Fruit fly (Drosophila melanogaster) whole organism, prepupa: ENCODE measurements around the gene SkpD.

Experiments
- CG11294 ChIP-seq: fragments of 200-800 bp; sonication (Bioruptor generic); IDR thresholded peaks from 2 replicates; pipeline ENCODE4 v1.3.6; 2022; ENCODE audit warnings: missing biosample characterization, missing genetic modification characterization
- CG11902 ChIP-seq: fragments of 200-800 bp; sonication (Bioruptor generic); optimal IDR thresholded peaks from 3 replicates; lab custom pipeline; 2016; ENCODE audit warnings: missing biosample characterization, missing genetic modification characterization
- CG15336 ChIP-seq: fragments of 200-800 bp; sonication (Bioruptor generic); IDR thresholded peaks from 2 replicates; pipeline ENCODE4 v1.3.6; 2022; ENCODE audit warnings: missing biosample characterization, missing genetic modification characterization
- CG1621 ChIP-seq: fragments of 200-800 bp; sonication (Bioruptor generic); optimal IDR thresholded peaks from 3 replicates; lab custom pipeline; 2018; ENCODE audit warnings: missing biosample characterization, mild to moderate bottlenecking, missing genetic modification characterization
- CG32006 ChIP-seq: fragments of 200-800 bp; sonication (Bioruptor generic); optimal IDR thresholded peaks from 3 replicates; lab custom pipeline; 2017; ENCODE audit warnings: missing biosample characterization, mild to moderate bottlenecking, missing genetic modification characterization
- CG6276 ChIP-seq: fragments of 200-800 bp; sonication (Bioruptor generic); optimal IDR thresholded peaks from 2 replicates; lab custom pipeline; 2017; ENCODE audit warnings: missing biosample characterization, mild to moderate bottlenecking, missing genetic modification characterization
- CG6854 ChIP-seq: fragments of 200-800 bp; sonication (Bioruptor generic); optimal IDR thresholded peaks from 2 replicates; lab custom pipeline; 2017; ENCODE audit warnings: missing biosample characterization, mild to moderate bottlenecking, missing genetic modification characterization
- CG7368 ChIP-seq: fragments of 200-800 bp; sonication (Bioruptor generic); optimal IDR thresholded peaks from 3 replicates; lab custom pipeline; 2016; ENCODE audit warnings: missing biosample characterization, missing genetic modification characterization
- CG8319 ChIP-seq: fragments of 200-800 bp; sonication (Bioruptor generic); optimal IDR thresholded peaks from 3 replicates; lab custom pipeline; 2016; ENCODE audit warnings: missing biosample characterization, missing genetic modification characterization
- CG8632 ChIP-seq: fragments of 200-800 bp; sonication (Bioruptor generic); optimal IDR thresholded peaks from 3 replicates; lab custom pipeline; 2016; ENCODE audit warnings: missing biosample characterization, missing genetic modification characterization
- CG9139 ChIP-seq: fragments of 200-800 bp; sonication (Bioruptor generic); optimal IDR thresholded peaks from 3 replicates; lab custom pipeline; 2017; ENCODE audit warnings: missing biosample characterization, mild to moderate bottlenecking, missing genetic modification characterization
- Eip75B ChIP-seq: fragments of 200-800 bp; sonication (Bioruptor generic); optimal IDR thresholded peaks from 3 replicates; lab custom pipeline; 2016; ENCODE audit warnings: missing biosample characterization, missing genetic modification characterization
- Eip78C ChIP-seq: fragments of 200-800 bp; sonication (Bioruptor generic); peaks from one replicate; lab custom pipeline; 2016; ENCODE audit warnings: missing biosample characterization, missing genetic modification characterization
- Eip93F ChIP-seq: fragments of 200-800 bp; sonication (Bioruptor generic); optimal IDR thresholded peaks from 2 replicates; lab custom pipeline; 2016; ENCODE audit warnings: missing biosample characterization, mild to moderate bottlenecking, missing genetic modification characterization
- Ets96B ChIP-seq: fragments of 200-800 bp; optimal IDR thresholded peaks from 2 replicates; lab custom pipeline; 2019; ENCODE audit warnings: missing biosample characterization, mild to moderate bottlenecking, missing genetic modification characterization, moderate library complexity
- Gug ChIP-seq: fragments of 200-800 bp; sonication (Bioruptor generic); IDR thresholded peaks from 2 replicates; pipeline ENCODE4 v1.3.6; 2022; ENCODE audit warnings: missing biosample characterization, missing genetic modification characterization
- Hr39 ChIP-seq: fragments of 200-800 bp; sonication (Bioruptor generic); optimal IDR thresholded peaks from 2 replicates; lab custom pipeline; 2016; ENCODE audit warnings: missing biosample characterization, missing genetic modification characterization
- Hr4 ChIP-seq: fragments of 200-800 bp; sonication (Bioruptor generic); optimal IDR thresholded peaks from 3 replicates; lab custom pipeline; 2016; ENCODE audit warnings: missing biosample characterization, missing genetic modification characterization
- Smox ChIP-seq: fragments of 200-800 bp; sonication (Bioruptor generic); optimal IDR thresholded peaks from 3 replicates; lab custom pipeline; 2016; ENCODE audit warnings: missing biosample characterization, missing genetic modification characterization
- Sox102F ChIP-seq: fragments of 200-800 bp; sonication (Bioruptor generic); optimal IDR thresholded peaks from 2 replicates; lab custom pipeline; 2016; ENCODE audit warnings: missing biosample characterization, mild to moderate bottlenecking, missing genetic modification characterization
- Sox15 ChIP-seq: fragments of 200-800 bp; sonication (Bioruptor generic); optimal IDR thresholded peaks from 3 replicates; lab custom pipeline; 2016; ENCODE audit warnings: missing biosample characterization, missing genetic modification characterization
- acj6 ChIP-seq: fragments of 200-800 bp; sonication (Bioruptor generic); optimal IDR thresholded peaks from 3 replicates; lab custom pipeline; 2016; ENCODE audit warnings: missing biosample characterization, missing genetic modification characterization
- dac ChIP-seq: fragments of 200-800 bp; sonication (Bioruptor generic); optimal IDR thresholded peaks from 2 replicates; lab custom pipeline; 2017; ENCODE audit warnings: missing biosample characterization, mild to moderate bottlenecking, missing genetic modification characterization
- dsx ChIP-seq: fragments of 200-800 bp; optimal IDR thresholded peaks from 3 replicates; lab custom pipeline; 2019; ENCODE audit warnings: missing biosample characterization, mild to moderate bottlenecking, missing genetic modification characterization, moderate library complexity; ENCODE audit not compliant: poor library complexity, severe bottlenecking
- eg ChIP-seq: fragments of 200-800 bp; sonication (Bioruptor generic); IDR thresholded peaks from 3 replicates; pipeline ENCODE4 v1.3.6; 2022; ENCODE audit warnings: missing biosample characterization, missing genetic modification characterization
- esn ChIP-seq: fragments of 200-800 bp; sonication (Bioruptor generic); optimal IDR thresholded peaks from 2 replicates; lab custom pipeline; 2016; ENCODE audit warnings: missing biosample characterization, mild to moderate bottlenecking, missing genetic modification characterization, moderate library complexity
- fd59A ChIP-seq: fragments of 200-800 bp; sonication (Bioruptor generic); optimal IDR thresholded peaks from 2 replicates; lab custom pipeline; 2017; ENCODE audit warnings: missing biosample characterization, mild to moderate bottlenecking, missing genetic modification characterization, missing genetic modification reagents
- fd85E ChIP-seq: fragments of 200-800 bp; sonication (Bioruptor generic); optimal IDR thresholded peaks from 3 replicates; lab custom pipeline; 2016; ENCODE audit warnings: missing biosample characterization, missing genetic modification characterization
- fkh ChIP-seq: fragments of 200-800 bp; sonication (Bioruptor generic); optimal IDR thresholded peaks from 3 replicates; lab custom pipeline; 2017; ENCODE audit warnings: missing biosample characterization, mild to moderate bottlenecking, missing genetic modification characterization, moderate library complexity
- lz ChIP-seq: fragments of 200-800 bp; sonication (Bioruptor generic); optimal IDR thresholded peaks from 3 replicates; lab custom pipeline; 2016; ENCODE audit warnings: missing biosample characterization, missing genetic modification characterization
- pdm3 ChIP-seq: fragments of 200-800 bp; sonication (Bioruptor generic); optimal IDR thresholded peaks from 3 replicates; lab custom pipeline; 2016; ENCODE audit warnings: missing biosample characterization, missing genetic modification characterization
- salr ChIP-seq, 2 experiments: fragments of 200-800 bp; sonication (Bioruptor generic); optimal IDR thresholded peaks; 3 replicates each; lab custom pipeline; 2016 to 2018; ENCODE audit warnings: missing biosample characterization in 2 of 2, missing genetic modification characterization in 2 of 2, mild to moderate bottlenecking in 1 of 2
- spab ChIP-seq: fragments of 200-800 bp; sonication (Bioruptor generic); optimal IDR thresholded peaks from 2 replicates; lab custom pipeline; 2017; ENCODE audit warnings: missing biosample characterization, mild to moderate bottlenecking, missing genetic modification characterization, missing genetic modification reagents
- svp ChIP-seq: fragments of 200-800 bp; sonication (Bioruptor generic); peaks from one replicate; lab custom pipeline; 2016; ENCODE audit warnings: missing biosample characterization, missing genetic modification characterization
- topi ChIP-seq: fragments of 200-800 bp; sonication (Bioruptor generic); optimal IDR thresholded peaks from 3 replicates; lab custom pipeline; 2016; ENCODE audit warnings: missing biosample characterization, missing genetic modification characterization

Gene SkpD

DNA sequence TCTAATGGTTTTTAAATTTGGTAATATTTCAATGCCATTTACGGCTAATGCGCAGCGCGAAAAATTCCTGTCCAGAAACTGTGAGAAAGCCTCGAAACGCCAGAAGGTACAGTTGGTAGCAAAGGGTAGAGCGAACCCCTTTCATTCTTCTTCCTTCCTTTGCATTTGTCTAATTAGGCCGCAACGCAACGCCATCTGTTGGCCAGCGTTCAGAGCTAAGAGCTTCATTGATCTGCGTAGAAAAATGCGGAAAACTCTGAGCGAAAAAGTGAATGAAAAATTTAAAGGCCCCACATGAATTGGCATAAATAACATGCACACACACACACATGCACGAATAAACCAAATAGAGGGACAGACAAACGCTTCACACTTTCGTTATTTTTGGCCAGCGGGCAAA is 1.5 kb upstream of the SkpD start:
- TF ChIP-seq CG32006 (GFP tag; lab: Kevin White, UChicago) (no peak), CG15336 (GFP tag; lab: Robert Waterston, UW) (no peak), esn (GFP tag; lab: Kevin White, UChicago) (no peak), Hr4 (GFP tag; lab: Kevin White, UChicago) (no peak), fkh (no peak), CG7368 (GFP tag; lab: Kevin White, UChicago) (no peak), acj6 (GFP tag; lab: Kevin White, UChicago) (no peak), svp (GFP tag; lab: Kevin White, UChicago) (no peak), topi (GFP tag; lab: Kevin White, UChicago) (no peak), CG11294 (GFP tag; lab: Robert Waterston, UW) (no peak), CG9139 (GFP tag; lab: Kevin White, UChicago) (no peak), CG11902 (GFP tag; lab: Kevin White, UChicago) (no peak), eg (GFP tag; lab: Robert Waterston, UW) (no peak), Ets96B (tag; lab: Kevin White, UChicago) (no peak)

DNA sequence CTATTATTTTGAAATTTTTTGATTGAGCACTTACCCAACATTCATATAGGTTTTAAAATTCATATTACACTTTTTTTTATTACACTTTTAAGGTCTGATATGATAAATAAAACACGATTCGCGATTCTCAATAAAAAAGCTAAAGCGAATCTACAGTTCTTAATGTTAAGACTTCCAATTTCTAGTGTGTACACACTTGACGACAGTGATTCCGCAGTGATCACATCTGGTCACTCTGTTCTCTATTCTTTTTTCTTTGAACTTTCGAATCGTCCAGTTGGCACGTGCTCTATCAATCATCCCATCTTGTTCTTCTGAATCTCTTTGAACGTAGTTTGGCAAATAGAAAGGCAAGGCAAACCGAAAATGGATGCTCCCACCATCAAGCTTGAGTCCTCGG is 3.2 kb downstream of the SkpD start, which contains the start of gene SkpC:
Gene SkpC (plus strand): TSS at position 301 of the 400 bp plus-strand sequence.
- no peak for TF ChIP-seq fd59A (GFP tag; lab: Kevin White, UChicago)
- no peak for TF ChIP-seq fkh
- no peak for TF ChIP-seq CG1621
- no peak for TF ChIP-seq CG6276 (GFP tag; lab: Kevin White, UChicago)
- no peak for TF ChIP-seq CG8319
- no peak for TF ChIP-seq CG8632 (GFP tag; lab: Kevin White, UChicago)
- no peak for TF ChIP-seq pdm3 (GFP tag; lab: Kevin White, UChicago)
- no peak for TF ChIP-seq Smox (GFP tag; lab: Kevin White, UChicago)
- TF ChIP-seq spab (GFP tag; lab: Kevin White, UChicago), result no peak
- TF ChIP-seq Sox102F (GFP tag; lab: Kevin White, UChicago), result no peak
- no peak for TF ChIP-seq Eip78C (GFP tag; lab: Kevin White, UChicago)
- no peak for TF ChIP-seq CG7368 (GFP tag; lab: Kevin White, UChicago)
- TF ChIP-seq acj6 (GFP tag; lab: Kevin White, UChicago), result no peak
- TF ChIP-seq lz (GFP tag; lab: Kevin White, UChicago), result no peak
- no peak for TF ChIP-seq Gug (GFP tag; lab: Robert Waterston, UW)
- TF ChIP-seq Hr39 (GFP tag; lab: Kevin White, UChicago), result no peak
- no peak for TF ChIP-seq Sox15 (GFP tag; lab: Kevin White, UChicago)

- TF ChIP-seq fd59A (GFP tag; lab: Kevin White, UChicago) (no peak), Eip93F (GFP tag; lab: Kevin White, UChicago) (no peak), Sox102F (GFP tag; lab: Kevin White, UChicago) (no peak), Eip75B (GFP tag; lab: Kevin White, UChicago) (no peak), CG1621 (no peak), dac (GFP tag; lab: Kevin White, UChicago) (no peak), fkh (no peak)
Observed at dm6 chrX:19818617-19819016, 6.1 kb downstream of the SkpD start.

DNA sequence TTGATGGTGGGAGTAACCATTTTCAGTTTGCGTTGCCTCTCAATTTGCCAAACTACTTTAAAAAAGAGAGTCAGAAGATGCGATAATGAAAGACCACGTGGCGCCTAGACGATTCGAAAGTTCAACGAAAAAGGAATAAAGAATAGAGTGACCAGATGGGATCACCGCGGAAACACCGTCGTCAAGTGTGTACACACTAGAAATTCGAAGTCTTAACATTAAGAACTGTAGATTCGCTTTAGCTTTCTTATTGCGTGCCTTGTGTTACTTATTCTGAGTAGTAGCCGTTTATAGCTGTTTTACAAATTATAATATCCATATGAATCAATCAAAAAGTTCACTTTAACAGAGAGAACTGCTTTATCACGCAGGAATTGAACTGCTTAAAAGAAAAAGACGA is 11.5 kb downstream of the SkpD start, which contains the start of gene SkpE:
Gene SkpE (minus strand): TSS at position 101 of the 400 bp plus-strand sequence.
- no peak for TF ChIP-seq lz (GFP tag; lab: Kevin White, UChicago)
- no peak for TF ChIP-seq eg (GFP tag; lab: Robert Waterston, UW)
- no peak for TF ChIP-seq dsx (GFP tag; lab: Kevin White, UChicago)
- no peak for TF ChIP-seq CG32006 (GFP tag; lab: Kevin White, UChicago)
- TF ChIP-seq salr (GFP tag; optimal IDR thresholded peaks at IDR 0.05; lab: Kevin White, UChicago), result no peak
- no peak for TF ChIP-seq Gug (GFP tag; lab: Robert Waterston, UW)
- no peak for TF ChIP-seq Eip93F (GFP tag; lab: Kevin White, UChicago)
- no peak for TF ChIP-seq Hr4 (GFP tag; lab: Kevin White, UChicago)
- TF ChIP-seq CG6854, result no peak
- no peak for TF ChIP-seq fd85E
- no peak for TF ChIP-seq CG15336 (GFP tag; lab: Robert Waterston, UW)
- TF ChIP-seq pdm3 (GFP tag; lab: Kevin White, UChicago), result no peak
